Worm (Caenorhabditis elegans) whole organism, L1 larva: ENCODE data around the gene F40H3.1.

Experiments
- elt-3 ChIP-seq, 6 experiments: fragments of 150-350 bp in 1 of 6; sonication (generic microtip); optimal IDR thresholded peaks; 2 replicates each; lab custom pipeline; 2017 to 2018; ENCODE audit warnings: missing biosample characterization in 6 of 6, missing genetic modification characterization in 6 of 6, inconsistent platforms in 1 of 6
- lir-3 ChIP-seq: sonication (generic microtip); optimal IDR thresholded peaks from 2 replicates; lab custom pipeline; 2016; ENCODE audit warnings: mild to moderate bottlenecking, missing genetic modification characterization, moderate library complexity, missing compliant biosample characterization; ENCODE audit not compliant: poor library complexity
- ztf-4 ChIP-seq: fragments of 150-350 bp; optimal IDR thresholded peaks from 2 replicates; lab custom pipeline; 2014; ENCODE audit warnings: missing biosample characterization, missing genetic modification characterization

DNA sequence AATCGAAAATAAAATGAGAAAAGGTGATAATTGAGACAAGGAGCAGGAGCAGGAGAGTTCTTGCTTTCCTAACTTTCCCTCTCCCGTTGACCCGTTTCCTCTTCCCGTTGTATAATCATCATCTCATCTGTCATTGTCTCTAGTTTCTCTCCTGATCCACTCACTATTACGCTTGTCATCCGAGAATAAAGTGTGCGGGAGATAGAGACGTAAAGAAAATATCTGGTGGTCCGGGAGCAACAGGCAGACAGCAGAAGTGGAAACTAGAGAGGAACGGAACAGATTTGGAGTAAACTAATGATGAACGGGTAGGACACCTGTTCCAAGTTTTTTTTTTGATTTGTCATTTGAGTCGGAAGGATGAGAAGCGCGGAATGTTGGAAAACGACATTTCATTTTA lies 9.4 kb upstream of the F40H3.1 start:
- TF ChIP-seq lir-3 (tag; lab: Kevin White, UChicago), result no peak
- no peak for TF ChIP-seq ztf-4
- no peak for TF ChIP-seq elt-3 (tag; optimal IDR thresholded peaks at IDR 0.05; lab: Kevin White, UChicago)
